Worm (Caenorhabditis elegans) whole organism, young adult: ENCODE data around the gene C16C8.26.

ENCODE experiments used
- F55B11.4 ChIP-seq: sonication (generic microtip); optimal IDR thresholded peaks from 2 replicates; lab custom pipeline; 2016; ENCODE audit warnings: missing compliant biosample characterization, missing genetic modification characterization, borderline replicate concordance; ENCODE audit not compliant: insufficient read depth
- T07F8.4 ChIP-seq: sonication (generic microtip); optimal IDR thresholded peaks from 2 replicates; lab custom pipeline; 2016; ENCODE audit warnings: mild to moderate bottlenecking, missing genetic modification characterization, moderate library complexity, missing compliant biosample characterization
- Y56A3A.18 ChIP-seq: fragments of 200-800 bp; sonication (Bioruptor generic); IDR thresholded peaks from 2 replicates; pipeline ENCODE4 v1.3.6; 2022; ENCODE audit warnings: missing genetic modification reagents, missing genetic modification characterization, missing compliant biosample characterization
- Y95B8A.8 ChIP-seq: fragments of 200-800 bp; sonication (Bioruptor generic); IDR thresholded peaks from 2 replicates; pipeline ENCODE4 v1.3.6; 2022; ENCODE audit warnings: missing genetic modification reagents, missing genetic modification characterization, missing compliant biosample characterization
- attf-3 ChIP-seq: fragments of 200-800 bp; sonication (Bioruptor generic); conservative IDR thresholded peaks from 2 replicates; pipeline ENCODE4 v1.3.6; 2022; ENCODE audit warnings: missing genetic modification reagents, missing genetic modification characterization, missing compliant biosample characterization
- attf-5 ChIP-seq: fragments of 200-800 bp; sonication (Bioruptor generic); optimal IDR thresholded peaks from 2 replicates; lab custom pipeline; 2018; ENCODE audit warnings: mild to moderate bottlenecking, missing genetic modification characterization, missing compliant biosample characterization
- cebp-1 ChIP-seq, 2 experiments: fragments of 200-800 bp in 1 of 2; sonication (Bioruptor generic) in 1 of 2; sonication (generic microtip) in 1 of 2; IDR thresholded peaks in 1 of 2; optimal IDR thresholded peaks in 1 of 2; 2 replicates each; pipeline versions ENCODE4 v1.3.6 to Lab custom; 2017 to 2022; ENCODE audit warnings: missing compliant biosample characterization in 2 of 2, missing genetic modification characterization in 2 of 2, mild to moderate bottlenecking in 1 of 2, missing genetic modification reagents in 1 of 2, moderate library complexity in 1 of 2
- ceh-27 ChIP-seq: fragments of 200-800 bp; sonication (Bioruptor generic); optimal IDR thresholded peaks from 2 replicates; lab custom pipeline; 2018; ENCODE audit warnings: mild to moderate bottlenecking, missing genetic modification characterization, moderate library complexity, missing compliant biosample characterization
- ceh-40 ChIP-seq: fragments of 200-800 bp; sonication (Bioruptor generic); IDR thresholded peaks from 2 replicates; pipeline ENCODE4 v1.3.6; 2022; ENCODE audit warnings: missing genetic modification characterization, missing compliant biosample characterization
- ceh-58 ChIP-seq: fragments of 200-800 bp; sonication (Bioruptor generic); IDR thresholded peaks from 2 replicates; pipeline ENCODE4 v1.3.6; 2022; ENCODE audit warnings: missing genetic modification characterization, missing compliant biosample characterization
- die-1 ChIP-seq: sonication (generic microtip); optimal IDR thresholded peaks from 2 replicates; lab custom pipeline; 2016; ENCODE audit warnings: missing genotype, mild to moderate bottlenecking, missing genetic modification characterization, missing compliant biosample characterization
- egl-18 ChIP-seq: fragments of 200-800 bp; sonication (Bioruptor generic); IDR thresholded peaks from 2 replicates; pipeline ENCODE4 v1.3.6; 2022; ENCODE audit warnings: missing genetic modification reagents, missing genetic modification characterization, missing compliant biosample characterization
- egl-44 ChIP-seq: fragments of 200-800 bp; sonication (Bioruptor generic); IDR thresholded peaks from 2 replicates; pipeline ENCODE4 v1.3.6; 2022; ENCODE audit warnings: missing genetic modification reagents, missing genetic modification characterization, missing compliant biosample characterization
- egrh-3 ChIP-seq: fragments of 200-800 bp; sonication (Bioruptor generic); IDR thresholded peaks from 2 replicates; pipeline ENCODE4 v1.3.6; 2022; ENCODE audit warnings: missing genetic modification reagents, missing genetic modification characterization, missing compliant biosample characterization
- hlh-12 ChIP-seq: sonication (generic microtip); optimal IDR thresholded peaks from 2 replicates; lab custom pipeline; 2016; ENCODE audit warnings: missing genetic modification characterization, missing compliant biosample characterization
- hmg-1.2 ChIP-seq: fragments of 200-800 bp; sonication (Bioruptor generic); IDR thresholded peaks from 2 replicates; pipeline ENCODE4 v1.3.6; 2022; ENCODE audit warnings: missing genetic modification reagents, missing genetic modification characterization, missing compliant biosample characterization
- hmg-20 ChIP-seq: fragments of 200-800 bp; sonication (Bioruptor generic); IDR thresholded peaks from 2 replicates; pipeline ENCODE4 v1.3.6; 2022; ENCODE audit warnings: missing genetic modification reagents, missing genetic modification characterization, missing compliant biosample characterization
- hrde-1 ChIP-seq: sonication (generic microtip); optimal IDR thresholded peaks from 2 replicates; lab custom pipeline; 2016; ENCODE audit warnings: missing genetic modification characterization, mild to moderate bottlenecking, missing compliant biosample characterization, moderate library complexity, missing genotype, missing genetic modification reagents, borderline replicate concordance
- let-607 ChIP-seq, 2 experiments: fragments of 200-800 bp in 1 of 2; sonication (Bioruptor generic) in 1 of 2; sonication (generic microtip) in 1 of 2; optimal IDR thresholded peaks; 2 replicates each; lab custom pipeline; 2016 to 2018; ENCODE audit warnings: mild to moderate bottlenecking in 2 of 2, missing compliant biosample characterization in 2 of 2, missing genetic modification characterization in 2 of 2, moderate library complexity in 2 of 2, missing genotype in 1 of 2
- lin-26 ChIP-seq: fragments of 200-800 bp; sonication (Bioruptor generic); IDR thresholded peaks from 2 replicates; pipeline ENCODE4 v1.3.6; 2022; ENCODE audit warnings: missing genetic modification reagents, missing genetic modification characterization, missing compliant biosample characterization
- madf-6 ChIP-seq: fragments of 200-800 bp; sonication (Bioruptor generic); IDR thresholded peaks from 2 replicates; pipeline ENCODE4 v1.3.6; 2022; ENCODE audit warnings: missing genetic modification reagents, missing genetic modification characterization, missing compliant biosample characterization
- mcd-1 ChIP-seq: fragments of 200-800 bp; sonication (Bioruptor generic); IDR thresholded peaks from 2 replicates; pipeline ENCODE4 v1.3.6; 2022; ENCODE audit warnings: missing genetic modification reagents, missing genetic modification characterization, missing compliant biosample characterization
- mel-28 ChIP-seq: sonication (generic microtip); optimal IDR thresholded peaks from 2 replicates; lab custom pipeline; 2016; ENCODE audit warnings: borderline replicate concordance, mild to moderate bottlenecking, missing genetic modification characterization, missing compliant biosample characterization
- nfya-2 ChIP-seq: fragments of 200-800 bp; sonication (Bioruptor generic); IDR thresholded peaks from 2 replicates; pipeline ENCODE4 v1.3.6; 2022; ENCODE audit warnings: missing genetic modification reagents, missing genetic modification characterization, missing compliant biosample characterization
- nfyb-1 ChIP-seq: fragments of 200-800 bp; sonication (Bioruptor generic); IDR thresholded peaks from 2 replicates; pipeline ENCODE4 v1.3.6; 2022; ENCODE audit warnings: missing genetic modification reagents, missing genetic modification characterization, missing compliant biosample characterization
- pbrm-1 ChIP-seq: fragments of 200-800 bp; sonication (Bioruptor generic); IDR thresholded peaks from 2 replicates; pipeline ENCODE4 v1.3.6; 2022; ENCODE audit warnings: missing genetic modification reagents, missing genetic modification characterization, missing compliant biosample characterization
- rec-8 ChIP-seq, 2 experiments: sonication (generic microtip); optimal IDR thresholded peaks; 2 replicates each; lab custom pipeline; 2016; ENCODE audit warnings: mild to moderate bottlenecking in 2 of 2, missing genetic modification characterization in 2 of 2, missing genetic modification reagents in 2 of 2, missing genotype in 2 of 2, missing biosample characterization in 1 of 2, missing compliant biosample characterization in 1 of 2, moderate library complexity in 1 of 2
- repo-1 ChIP-seq: sonication (generic microtip); optimal IDR thresholded peaks from 2 replicates; lab custom pipeline; 2017; ENCODE audit warnings: mild to moderate bottlenecking, missing genetic modification characterization, missing compliant biosample characterization
- rpc-1 ChIP-seq, 2 experiments: fragments of 150-350 bp in 1 of 2; sonication (generic microtip) in 1 of 2; optimal IDR thresholded peaks; 2 replicates each; lab custom pipeline; 2014 to 2018; ENCODE audit warnings: missing biosample characterization in 1 of 2, missing genetic modification characterization in 1 of 2, missing genetic modification reagents in 1 of 2, missing genotype in 1 of 2
- sdz-38 ChIP-seq: sonication (generic microtip); optimal IDR thresholded peaks from 2 replicates; lab custom pipeline; 2016; ENCODE audit warnings: missing genotype, missing genetic modification characterization, missing compliant biosample characterization
- somi-1 ChIP-seq: fragments of 200-800 bp; sonication (Bioruptor generic); optimal IDR thresholded peaks from 2 replicates; lab custom pipeline; 2018; ENCODE audit warnings: mild to moderate bottlenecking, missing genetic modification characterization, missing compliant biosample characterization
- sptf-2 ChIP-seq: fragments of 200-800 bp; sonication (Bioruptor generic); optimal IDR thresholded peaks from 2 replicates; lab custom pipeline; 2018; ENCODE audit warnings: mild to moderate bottlenecking, missing genetic modification characterization, missing compliant biosample characterization
- tbp1 ChIP-seq: fragments of 200-800 bp; sonication (Bioruptor generic); optimal IDR thresholded peaks from 2 replicates; lab custom pipeline; 2018; ENCODE audit warnings: mild to moderate bottlenecking, missing genetic modification characterization, missing compliant biosample characterization
- unc-130 ChIP-seq: sonication (generic microtip); optimal IDR thresholded peaks from 2 replicates; lab custom pipeline; 2016; ENCODE audit warnings: missing genetic modification reagents, missing genetic modification characterization, missing compliant biosample characterization
- zfh-2 ChIP-seq: fragments of 200-800 bp; sonication (Bioruptor generic); conservative IDR thresholded peaks from 2 replicates; pipeline ENCODE4 v1.3.6; 2022; ENCODE audit warnings: missing genetic modification reagents, missing genetic modification characterization, missing compliant biosample characterization
- zim-3 ChIP-seq: sonication (generic microtip); optimal IDR thresholded peaks from 2 replicates; lab custom pipeline; 2017; ENCODE audit warnings: mild to moderate bottlenecking, missing genetic modification characterization, moderate library complexity, missing compliant biosample characterization
- ztf-28 ChIP-seq: fragments of 200-800 bp; sonication (Bioruptor generic); IDR thresholded peaks from 2 replicates; pipeline ENCODE4 v1.3.6; 2022; ENCODE audit warnings: missing genetic modification reagents, missing genetic modification characterization, missing compliant biosample characterization
- ztf-3 ChIP-seq: fragments of 200-800 bp; sonication (Bioruptor generic); optimal IDR thresholded peaks from 2 replicates; lab custom pipeline; 2018; ENCODE audit warnings: mild to moderate bottlenecking, missing genetic modification characterization, missing compliant biosample characterization

C16C8.26 gene

DNA sequence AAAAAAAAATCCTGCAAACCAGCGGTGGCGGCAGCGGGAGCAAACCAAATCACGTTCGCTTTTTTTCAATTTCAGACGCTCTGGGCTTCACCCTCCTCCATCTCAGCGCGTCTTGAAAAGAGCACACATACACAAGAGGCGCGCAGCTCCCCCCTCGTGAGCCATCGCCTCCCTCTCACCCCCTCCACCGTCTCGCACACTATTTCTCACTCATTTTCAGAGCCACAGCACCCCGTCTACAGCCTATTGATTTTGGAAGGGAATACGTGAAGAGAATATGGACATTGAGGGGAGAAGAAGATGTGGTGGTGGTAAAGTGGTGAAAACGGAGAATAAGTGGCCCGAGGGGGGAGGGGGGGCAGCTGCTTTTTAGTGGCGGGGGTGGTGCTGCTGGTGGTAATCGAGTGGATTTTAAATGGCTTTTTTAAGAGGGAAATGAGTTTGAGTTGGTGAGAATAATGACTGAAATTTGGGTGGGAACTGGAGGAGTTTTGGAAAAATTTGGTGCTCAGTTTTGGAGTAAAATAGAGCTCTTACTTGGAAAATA lies 29.9 kb downstream of the C16C8.26 start:
- no peak for TF ChIP-seq egl-18
- TF ChIP-seq rec-8 (tag; optimal IDR thresholded peaks at IDR 0.05; lab: Kevin White, UChicago), result no peak
- no peak for TF ChIP-seq rpc-1 (optimal IDR thresholded peaks at IDR 0.05; lab: Kevin White, UChicago)
- no peak for TF ChIP-seq rpc-1 (tag; optimal IDR thresholded peaks at IDR 0.05; lab: Kevin White, UChicago)
- TF ChIP-seq attf-5, result peak; percentile 34
- TF ChIP-seq somi-1 (GFP tag; lab: Kevin White, UChicago), result no peak
- TF ChIP-seq mcd-1 (GFP tag; lab: Robert Waterston, UW), result peak; percentile 40; the same call in 1 of the 2 replicates
- peak; percentile 57 for TF ChIP-seq egrh-3 (GFP tag; lab: Robert Waterston, UW)
- no peak for TF ChIP-seq ztf-28 (GFP tag; lab: Robert Waterston, UW)
- TF ChIP-seq zfh-2 (GFP tag; lab: Robert Waterston, UW), result peak; percentile 92
- TF ChIP-seq hlh-12, result no peak
- no peak for TF ChIP-seq let-607 (tag; optimal IDR thresholded peaks at IDR 0.05; lab: Kevin White, UChicago)
- TF ChIP-seq Y95B8A.8, result no peak
- TF ChIP-seq cebp-1 (GFP tag; IDR thresholded peaks at IDR 0.05; lab: Robert Waterston, UW), result no peak
- TF ChIP-seq cebp-1 (tag; optimal IDR thresholded peaks at IDR 0.05; lab: Kevin White, UChicago), result peak; percentile 29
- peak; percentile 55; the same call in 1 of the 2 replicates for TF ChIP-seq hmg-1.2
- peak; percentile 56 for TF ChIP-seq ceh-27
- no peak for TF ChIP-seq ztf-3
- TF ChIP-seq nfyb-1 (GFP tag; lab: Robert Waterston, UW), result no peak
- TF ChIP-seq F55B11.4 (tag; lab: Kevin White, UChicago), result no peak

DNA sequence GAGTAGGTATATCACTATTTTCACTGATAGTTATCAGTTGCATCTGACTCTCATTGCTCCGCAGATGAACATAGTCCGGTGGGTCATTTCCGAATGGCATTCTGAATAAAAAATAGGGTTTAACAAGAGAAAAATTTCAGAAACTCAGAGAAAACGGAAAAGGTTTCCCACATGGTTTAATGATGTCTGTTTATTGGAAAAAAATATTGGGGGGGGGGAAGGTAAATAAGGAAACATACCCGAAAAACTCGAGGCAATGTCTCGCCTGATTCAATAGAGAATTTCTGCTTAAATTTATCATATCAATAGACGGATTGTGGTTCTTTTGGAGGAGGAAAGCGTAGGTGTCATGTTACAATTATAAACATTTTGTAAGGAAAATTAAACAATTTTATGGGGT lies 32.7 kb downstream of the C16C8.26 start, which contains the start of gene nep-11:
TSS of gene nep-11 (minus strand) at position 101 of the 400 bp plus-strand sequence.
- TF ChIP-seq egl-18 (no peak), hrde-1 (tag; lab: Kevin White, UChicago) (no peak), hmg-20 (GFP tag; lab: Robert Waterston, UW) (no peak), Y95B8A.8 (no peak), zfh-2 (GFP tag; lab: Robert Waterston, UW) (no peak), tbp1 (GFP tag; lab: Kevin White, UChicago) (no peak), egl-44 (GFP tag; lab: Robert Waterston, UW) (no peak), repo-1 (tag; lab: Kevin White, UChicago) (no peak), zim-3 (tag; lab: Kevin White, UChicago) (no peak)

DNA sequence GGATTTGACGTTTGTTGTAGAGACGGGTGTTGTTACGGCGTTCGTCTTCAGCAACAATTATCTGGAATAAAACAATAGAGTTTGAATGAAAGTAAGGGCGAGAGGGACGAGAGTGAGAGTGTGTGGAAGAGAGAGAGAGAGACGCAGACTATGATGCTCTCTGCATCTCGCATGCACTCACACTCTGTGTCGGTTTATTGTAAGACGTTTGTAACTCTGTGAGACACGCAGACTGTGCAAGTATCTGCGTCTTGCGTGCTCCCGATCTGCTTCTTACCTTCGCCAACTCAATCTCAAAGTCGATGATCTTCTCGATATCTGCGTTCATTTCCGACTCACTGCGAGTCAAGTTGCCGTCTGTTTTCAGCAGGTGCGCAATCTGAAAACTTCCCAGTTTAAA lies 35.2 kb downstream of the C16C8.26 start:
- TF ChIP-seq nfya-2 (GFP tag; lab: Robert Waterston, UW) (no peak), hmg-1.2 (peak; percentile 34; the same call in 1 of the 2 replicates)

DNA sequence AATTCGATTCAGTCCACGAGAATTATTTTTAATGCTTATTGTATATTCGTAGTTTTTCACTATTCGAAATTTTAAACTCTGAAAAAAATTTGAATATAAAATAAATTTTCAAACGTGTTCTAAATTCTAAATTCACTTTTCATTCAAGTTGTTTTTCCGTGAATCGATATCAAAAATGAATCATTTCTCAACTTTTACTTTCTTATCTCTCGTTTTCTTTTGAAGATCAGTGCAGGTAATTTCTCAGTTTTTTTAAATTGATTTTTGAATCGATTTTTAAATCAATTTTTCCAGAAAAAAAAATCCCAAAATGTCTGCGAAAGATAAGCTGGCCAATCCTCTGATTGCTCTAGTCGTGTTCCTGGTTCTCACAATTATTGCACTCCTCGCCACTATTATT lies 41.6 kb downstream of the C16C8.26 start, which contains the start of gene nep-6:
TSS of gene nep-6 (plus strand) at position 301 of the 400 bp plus-strand sequence.
- TF ChIP-seq unc-130 (GFP tag; lab: Kevin White, UChicago) (no peak), sdz-38 (tag; lab: Kevin White, UChicago) (no peak), ztf-28 (GFP tag; lab: Robert Waterston, UW) (no peak), ceh-58 (GFP tag; lab: Robert Waterston, UW) (no peak), lin-26 (GFP tag; lab: Robert Waterston, UW) (no peak), ceh-40 (no peak), sptf-2 (GFP tag; lab: Kevin White, UChicago) (no peak), pbrm-1 (GFP tag; lab: Robert Waterston, UW) (no peak), madf-6 (GFP tag; lab: Robert Waterston, UW) (no peak), mel-28 (tag; lab: Kevin White, UChicago) (no peak), die-1 (tag; lab: Kevin White, UChicago) (no peak), attf-3 (no peak), nfyb-1 (GFP tag; lab: Robert Waterston, UW) (no peak), T07F8.4 (no peak), rec-8 (tag; optimal IDR thresholded peaks at IDR 0.05; lab: Kevin White, UChicago) (no peak), Y56A3A.18 (GFP tag; lab: Robert Waterston, UW) (no peak)
